Worm (Caenorhabditis elegans) whole organism, L1 larva: ENCODE data around the gene ddn-1.

Experiments used
- C34B4.2 ChIP-seq: sonication (generic microtip); optimal IDR thresholded peaks from 2 replicates; lab custom pipeline; 2017; ENCODE audit warnings: mild to moderate bottlenecking, missing genetic modification characterization, missing compliant biosample characterization
- alr-1 ChIP-seq: fragments of 200-800 bp; sonication (Bioruptor generic); optimal IDR thresholded peaks from 2 replicates; lab custom pipeline; 2018; ENCODE audit warnings: borderline replicate concordance, mild to moderate bottlenecking, missing genetic modification characterization, missing compliant biosample characterization
- fos-1 ChIP-seq: fragments of 150-350 bp; optimal IDR thresholded peaks from 2 replicates; lab custom pipeline; 2014; ENCODE audit warnings: missing biosample characterization, missing genetic modification characterization
- sup-37 ChIP-seq: fragments of 200-800 bp; sonication (Bioruptor generic); optimal IDR thresholded peaks from 2 replicates; lab custom pipeline; 2018; ENCODE audit warnings: mild to moderate bottlenecking, missing genetic modification characterization, missing compliant biosample characterization
- unc-98 ChIP-seq: fragments of 200-800 bp; sonication (Bioruptor generic); IDR thresholded peaks from 2 replicates; pipeline ENCODE4 v1.3.6; 2022; ENCODE audit warnings: missing genetic modification characterization, missing compliant biosample characterization
- zag-1 ChIP-seq: fragments of 150-350 bp; optimal IDR thresholded peaks from 2 replicates; lab custom pipeline; 2014; ENCODE audit warnings: missing biosample characterization, missing genetic modification characterization

DNA sequence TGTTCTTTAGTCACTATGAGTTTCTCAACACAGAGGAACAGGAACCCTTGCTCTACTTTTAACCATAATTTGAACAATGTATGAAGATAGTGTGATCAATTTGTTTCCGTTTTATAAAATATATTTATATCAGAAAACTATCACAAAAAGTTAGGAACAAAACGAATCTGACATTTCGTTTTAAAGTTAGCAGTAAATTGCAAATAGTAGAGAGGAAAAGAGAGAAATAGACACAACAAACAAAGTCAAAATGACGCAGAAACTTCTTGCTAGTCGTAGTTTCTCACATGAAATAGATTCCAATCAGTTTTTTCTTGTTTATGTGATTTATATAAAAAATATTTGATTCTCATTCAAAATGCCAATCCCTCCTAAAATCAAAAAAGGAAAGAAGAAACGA, 31.2 kb downstream of the ddn-1 start, which contains the start of gene ZC196.5:
- TF ChIP-seq sup-37 (GFP tag; lab: Kevin White, UChicago) (no peak), alr-1 (tag; lab: Kevin White, UChicago) (no peak), fos-1 (tag; lab: Kevin White, UChicago) (no peak), C34B4.2 (tag; lab: Kevin White, UChicago) (no peak), zag-1 (tag; lab: Kevin White, UChicago) (no peak), unc-98 (GFP tag; lab: Robert Waterston, UW) (no peak)
